Fruit fly (Drosophila melanogaster) whole organism, prepupa: ENCODE data around the gene CG5968.

ENCODE experiments used
- CG10631 ChIP-seq: fragments of 200-800 bp; sonication (Bioruptor generic); optimal IDR thresholded peaks from 2 replicates; lab custom pipeline; 2016; ENCODE audit warnings: missing biosample characterization, missing genetic modification characterization
- CG10669 ChIP-seq: fragments of 200-800 bp; sonication (Bioruptor generic); optimal IDR thresholded peaks from 3 replicates; lab custom pipeline; 2018; ENCODE audit warnings: missing biosample characterization, mild to moderate bottlenecking, missing genetic modification characterization, moderate library complexity
- CG11294 ChIP-seq: fragments of 200-800 bp; sonication (Bioruptor generic); IDR thresholded peaks from 2 replicates; pipeline ENCODE4 v1.3.6; 2022; ENCODE audit warnings: missing biosample characterization, missing genetic modification characterization
- CG34406 ChIP-seq: fragments of 200-800 bp; sonication (Bioruptor generic); optimal IDR thresholded peaks from 3 replicates; lab custom pipeline; 2016; ENCODE audit warnings: missing biosample characterization, missing genetic modification characterization
- CG7368 ChIP-seq: fragments of 200-800 bp; sonication (Bioruptor generic); optimal IDR thresholded peaks from 3 replicates; lab custom pipeline; 2016; ENCODE audit warnings: missing biosample characterization, missing genetic modification characterization
- Eip75B ChIP-seq: fragments of 200-800 bp; sonication (Bioruptor generic); optimal IDR thresholded peaks from 3 replicates; lab custom pipeline; 2016; ENCODE audit warnings: missing biosample characterization, missing genetic modification characterization
- Ets21C ChIP-seq: fragments of 200-800 bp; sonication (Bioruptor generic); optimal IDR thresholded peaks from 3 replicates; lab custom pipeline; 2016; ENCODE audit warnings: missing biosample characterization, missing genetic modification characterization
- Gug ChIP-seq: fragments of 200-800 bp; sonication (Bioruptor generic); IDR thresholded peaks from 2 replicates; pipeline ENCODE4 v1.3.6; 2022; ENCODE audit warnings: missing biosample characterization, missing genetic modification characterization
- OdsH ChIP-seq: fragments of 200-800 bp; sonication (Bioruptor generic); optimal IDR thresholded peaks from 3 replicates; lab custom pipeline; 2016; ENCODE audit warnings: missing biosample characterization, missing genetic modification characterization
- Smox ChIP-seq: fragments of 200-800 bp; sonication (Bioruptor generic); optimal IDR thresholded peaks from 3 replicates; lab custom pipeline; 2016; ENCODE audit warnings: missing biosample characterization, missing genetic modification characterization
- Sox102F ChIP-seq: fragments of 200-800 bp; sonication (Bioruptor generic); optimal IDR thresholded peaks from 2 replicates; lab custom pipeline; 2016; ENCODE audit warnings: missing biosample characterization, mild to moderate bottlenecking, missing genetic modification characterization
- fd85E ChIP-seq: fragments of 200-800 bp; sonication (Bioruptor generic); optimal IDR thresholded peaks from 3 replicates; lab custom pipeline; 2016; ENCODE audit warnings: missing biosample characterization, missing genetic modification characterization
- salr ChIP-seq, 2 experiments: fragments of 200-800 bp; sonication (Bioruptor generic); optimal IDR thresholded peaks; 3 replicates each; lab custom pipeline; 2016 to 2018; ENCODE audit warnings: missing biosample characterization in 2 of 2, missing genetic modification characterization in 2 of 2, mild to moderate bottlenecking in 1 of 2
- topi ChIP-seq: fragments of 200-800 bp; sonication (Bioruptor generic); optimal IDR thresholded peaks from 3 replicates; lab custom pipeline; 2016; ENCODE audit warnings: missing biosample characterization, missing genetic modification characterization

DNA sequence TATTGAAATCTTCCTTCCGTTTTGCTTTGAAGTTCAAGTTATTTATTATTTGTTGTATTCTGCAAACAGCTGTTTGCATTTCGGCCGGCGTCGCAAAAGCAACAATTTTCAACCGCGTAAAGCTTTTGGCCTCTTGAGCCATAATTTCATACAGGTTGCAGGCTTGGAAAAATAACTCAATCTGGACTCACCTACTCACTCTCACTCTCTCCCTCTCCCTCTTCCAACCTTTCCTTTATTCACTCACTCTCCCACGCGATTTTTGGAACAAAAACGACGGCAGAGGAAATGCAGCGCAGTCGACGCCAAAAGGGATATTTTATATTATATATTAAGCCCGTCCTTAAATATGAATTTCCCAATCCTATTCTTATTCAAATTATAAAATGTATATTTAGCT, 5.9 kb downstream of the CG5968 start:
- TF ChIP-seq CG7368 (GFP tag; lab: Kevin White, UChicago) (no peak), Sox102F (GFP tag; lab: Kevin White, UChicago) (no peak), CG10631 (GFP tag; lab: Kevin White, UChicago) (no peak), salr (GFP tag; optimal IDR thresholded peaks at IDR 0.05; lab: Kevin White, UChicago) (no peak), Eip75B (GFP tag; lab: Kevin White, UChicago) (no peak), fd85E (GFP tag; lab: Kevin White, UChicago) (no peak), CG10669 (no peak), OdsH (GFP tag; lab: Kevin White, UChicago) (no peak), CG11294 (GFP tag; lab: Robert Waterston, UW) (no peak), Ets21C (no peak), topi (GFP tag; lab: Kevin White, UChicago) (no peak), CG34406 (GFP tag; lab: Kevin White, UChicago) (no peak), Smox (GFP tag; lab: Kevin White, UChicago) (no peak), Gug (GFP tag; lab: Robert Waterston, UW) (no peak)
